Worm (Caenorhabditis elegans) whole organism, L4 larva: ENCODE results near the gene F54B11.10.
A peak's percentile ranks its signal among the peaks of the same experiment; 100 is the strongest.

ENCODE experiments used
- F10B5.3 ChIP-seq: sonication (generic microtip); optimal IDR thresholded peaks from 2 replicates; lab custom pipeline; 2016; ENCODE audit warnings: mild to moderate bottlenecking, missing genetic modification characterization, missing compliant biosample characterization
- F49E8.2 ChIP-seq: sonication (generic microtip); optimal IDR thresholded peaks from 2 replicates; lab custom pipeline; 2016; ENCODE audit warnings: missing compliant biosample characterization, mild to moderate bottlenecking, missing genetic modification characterization, borderline replicate concordance
- T26A8.4 ChIP-seq: fragments of 200-800 bp; sonication (Bioruptor generic); IDR thresholded peaks from 2 replicates; pipeline ENCODE4 v1.3.6; 2022; ENCODE audit warnings: missing genetic modification characterization, missing compliant biosample characterization
- Y48G9A.11 ChIP-seq: fragments of 200-800 bp; sonication (Bioruptor generic); IDR thresholded peaks from 2 replicates; pipeline ENCODE4 v1.3.6; 2022; ENCODE audit warnings: missing genetic modification reagents, missing genetic modification characterization, missing compliant biosample characterization
- Y5F2A.4 ChIP-seq: fragments of 200-800 bp; sonication (Bioruptor generic); optimal IDR thresholded peaks from 2 replicates; lab custom pipeline; 2018; ENCODE audit warnings: mild to moderate bottlenecking, missing genetic modification characterization, missing compliant biosample characterization
- ZK546.5 ChIP-seq, 2 experiments: sonication (generic microtip); optimal IDR thresholded peaks; 2 replicates each; lab custom pipeline; 2017; ENCODE audit warnings: missing biosample characterization in 2 of 2, missing genetic modification characterization in 2 of 2
- aha-1 ChIP-seq: fragments of 150-350 bp; peaks from one replicate; lab custom pipeline; 2014; ENCODE audit warnings: missing biosample characterization, missing genetic modification characterization
- ama-1 ChIP-seq: fragments of 150-350 bp; optimal IDR thresholded peaks from 2 replicates; lab custom pipeline; 2014; ENCODE audit warnings: inconsistent platforms, mixed read lengths
- arid-1 ChIP-seq: fragments of 200-800 bp; sonication (Bioruptor generic); conservative IDR thresholded peaks from 2 replicates; pipeline ENCODE4 v1.3.6; 2022; ENCODE audit warnings: missing genetic modification reagents, missing genetic modification characterization, missing compliant biosample characterization
- attf-4 ChIP-seq: sonication (generic microtip); optimal IDR thresholded peaks from 3 replicates; lab custom pipeline; 2017; ENCODE audit warnings: missing biosample characterization, missing genetic modification characterization
- ceh-20 ChIP-seq: fragments of 200-800 bp; sonication (Bioruptor generic); IDR thresholded peaks from 2 replicates; pipeline ENCODE4 v1.3.6; 2022; ENCODE audit warnings: missing genetic modification reagents, missing genetic modification characterization, missing compliant biosample characterization
- ceh-32 ChIP-seq: sonication (generic microtip); optimal IDR thresholded peaks from 2 replicates; lab custom pipeline; 2016; ENCODE audit warnings: mild to moderate bottlenecking, missing genetic modification characterization, missing compliant biosample characterization; ENCODE audit not compliant: poor library complexity
- ces-1 ChIP-seq: fragments of 150-350 bp; sonication (generic microtip); optimal IDR thresholded peaks from 4 replicates; lab custom pipeline; 2014; ENCODE audit warnings: missing biosample characterization, missing genetic modification reagents, missing genetic modification characterization
- ctbp-1 ChIP-seq: fragments of 200-800 bp; sonication (Bioruptor generic); IDR thresholded peaks from 2 replicates; pipeline ENCODE4 v1.3.6; 2022; ENCODE audit warnings: missing genetic modification reagents, missing genetic modification characterization, missing compliant biosample characterization
- daf-16 ChIP-seq, 3 experiments: sonication (generic microtip); optimal IDR thresholded peaks; 2 replicates each; lab custom pipeline; 2016 to 2017; ENCODE audit warnings: missing genetic modification characterization in 3 of 3, missing genetic modification reagents in 3 of 3, mild to moderate bottlenecking in 2 of 3, missing compliant biosample characterization in 2 of 3, missing biosample characterization in 1 of 3, moderate library complexity in 1 of 3
- daf-19 ChIP-seq: fragments of 200-800 bp; sonication (Bioruptor generic); conservative IDR thresholded peaks from 2 replicates; pipeline ENCODE4 v1.3.6; 2022; ENCODE audit warnings: missing genetic modification characterization, missing compliant biosample characterization
- daf-8 ChIP-seq: fragments of 200-800 bp; sonication (Bioruptor generic); IDR thresholded peaks from 2 replicates; pipeline ENCODE4 v1.3.6; 2022; ENCODE audit warnings: missing genetic modification characterization, missing compliant biosample characterization
- dmd-6 ChIP-seq: fragments of 200-800 bp; sonication (Bioruptor generic); IDR thresholded peaks from 2 replicates; pipeline ENCODE4 v1.3.6; 2022; ENCODE audit warnings: missing genetic modification reagents, missing genetic modification characterization, missing compliant biosample characterization
- dpl-1 ChIP-seq: fragments of 150-350 bp; optimal IDR thresholded peaks from 2 replicates; lab custom pipeline; 2014; ENCODE audit warnings: missing biosample characterization, missing genetic modification reagents, missing genetic modification characterization
- dve-1 ChIP-seq: sonication (generic microtip); optimal IDR thresholded peaks from 2 replicates; lab custom pipeline; 2017; ENCODE audit warnings: antibody characterized with exemption, mild to moderate bottlenecking, missing genetic modification characterization, missing compliant biosample characterization; ENCODE audit not compliant: insufficient read depth
- egl-27 ChIP-seq: sonication (generic microtip); optimal IDR thresholded peaks from 3 replicates; lab custom pipeline; 2017; ENCODE audit warnings: missing biosample characterization, missing genetic modification reagents, missing genetic modification characterization
- fos-1 ChIP-seq: fragments of 150-350 bp; optimal IDR thresholded peaks from 2 replicates; lab custom pipeline; 2014; ENCODE audit warnings: missing biosample characterization, missing genetic modification characterization
- gei-8 ChIP-seq: fragments of 200-800 bp; sonication (Bioruptor generic); optimal IDR thresholded peaks from 2 replicates; lab custom pipeline; 2018; ENCODE audit warnings: mild to moderate bottlenecking, missing genetic modification characterization, missing compliant biosample characterization
- hif-1 ChIP-seq, 2 experiments: sonication (generic microtip); optimal IDR thresholded peaks; 2 replicates each; lab custom pipeline; 2016 to 2017; ENCODE audit warnings: missing compliant biosample characterization in 2 of 2, missing genetic modification characterization in 2 of 2, missing genetic modification reagents in 2 of 2, missing genotype in 2 of 2, mild to moderate bottlenecking in 1 of 2
- hlh-11 ChIP-seq: fragments of 200-800 bp; sonication (Bioruptor generic); optimal IDR thresholded peaks from 2 replicates; lab custom pipeline; 2018; ENCODE audit warnings: mild to moderate bottlenecking, missing genetic modification characterization, missing compliant biosample characterization
- hlh-30 ChIP-seq: sonication (generic microtip); optimal IDR thresholded peaks from 2 replicates; lab custom pipeline; 2017; ENCODE audit warnings: antibody characterized with exemption, mild to moderate bottlenecking, missing genetic modification characterization, missing compliant biosample characterization; ENCODE audit not compliant: insufficient read depth
- hmg-1.1 ChIP-seq: fragments of 200-800 bp; sonication (Bioruptor generic); IDR thresholded peaks from 2 replicates; pipeline ENCODE4 v1.3.6; 2022; ENCODE audit warnings: missing genetic modification reagents, missing genetic modification characterization, missing compliant biosample characterization
- jun-1 ChIP-seq: fragments of 150-350 bp; optimal IDR thresholded peaks from 2 replicates; lab custom pipeline; 2014; ENCODE audit warnings: missing biosample characterization, missing genetic modification reagents, missing genetic modification characterization
- lim-7 ChIP-seq: fragments of 200-800 bp; sonication (Bioruptor generic); IDR thresholded peaks from 2 replicates; pipeline ENCODE4 v1.3.6; 2022; ENCODE audit warnings: missing genetic modification characterization, missing compliant biosample characterization
- lin-1 ChIP-seq: fragments of 200-800 bp; sonication (Bioruptor generic); IDR thresholded peaks from 2 replicates; pipeline ENCODE4 v1.3.6; 2022; ENCODE audit warnings: missing genetic modification reagents, missing genetic modification characterization, missing compliant biosample characterization
- lin-13 ChIP-seq: fragments of 150-350 bp; optimal IDR thresholded peaks from 2 replicates; lab custom pipeline; 2014; ENCODE audit warnings: missing biosample characterization, missing genetic modification reagents, missing genetic modification characterization
- mdl-1 ChIP-seq, 2 experiments: fragments of 150-350 bp in 1 of 2; sonication (generic microtip) in 1 of 2; optimal IDR thresholded peaks; 2 replicates each; lab custom pipeline; 2014 to 2017; ENCODE audit warnings: missing biosample characterization in 2 of 2, missing genetic modification characterization in 2 of 2
- mep-1 ChIP-seq: fragments of 150-350 bp; sonication (generic microtip); optimal IDR thresholded peaks from 3 replicates; lab custom pipeline; 2014; ENCODE audit warnings: missing biosample characterization, missing genetic modification characterization
- mes-2 ChIP-seq: sonication (generic microtip); optimal IDR thresholded peaks from 2 replicates; lab custom pipeline; 2016; ENCODE audit warnings: missing genotype, mild to moderate bottlenecking, missing genetic modification characterization, missing compliant biosample characterization; ENCODE audit not compliant: poor library complexity, severe bottlenecking
- mxl-3 ChIP-seq: fragments of 200-800 bp; sonication (Bioruptor generic); optimal IDR thresholded peaks from 2 replicates; lab custom pipeline; 2018; ENCODE audit warnings: mild to moderate bottlenecking, missing genetic modification characterization, missing compliant biosample characterization
- nhr-102 ChIP-seq: sonication (generic microtip); optimal IDR thresholded peaks from 2 replicates; lab custom pipeline; 2016; ENCODE audit warnings: mild to moderate bottlenecking, missing genetic modification characterization, moderate library complexity, missing compliant biosample characterization
- nhr-11 ChIP-seq: fragments of 150-350 bp; optimal IDR thresholded peaks from 2 replicates; lab custom pipeline; 2014; ENCODE audit warnings: missing biosample characterization, missing genetic modification characterization
- nhr-28 ChIP-seq: fragments of 150-350 bp; optimal IDR thresholded peaks from 2 replicates; lab custom pipeline; 2014; ENCODE audit warnings: missing biosample characterization, missing genetic modification characterization
- pha-4 ChIP-seq, 2 experiments: fragments of 150-350 bp in 1 of 2; fragments of 200-800 bp in 1 of 2; sonication (Bioruptor generic) in 1 of 2; IDR thresholded peaks in 1 of 2; optimal IDR thresholded peaks in 1 of 2; 2 replicates each; pipeline versions ENCODE4 v1.3.6 to Lab custom; 2014 to 2022; ENCODE audit warnings: missing genetic modification characterization in 2 of 2, missing genetic modification reagents in 2 of 2, missing biosample characterization in 1 of 2, missing compliant biosample characterization in 1 of 2
- pqm-1 ChIP-seq: sonication (generic microtip); optimal IDR thresholded peaks from 2 replicates; lab custom pipeline; 2017; ENCODE audit warnings: missing biosample characterization, missing genetic modification characterization
- rbr-2 ChIP-seq: sonication (generic microtip); optimal IDR thresholded peaks from 2 replicates; lab custom pipeline; 2016; ENCODE audit warnings: missing genotype, missing genetic modification characterization, missing compliant biosample characterization
- spr-1 ChIP-seq: sonication (generic microtip); optimal IDR thresholded peaks from 2 replicates; lab custom pipeline; 2016; ENCODE audit warnings: mild to moderate bottlenecking, missing genetic modification characterization, missing compliant biosample characterization
- tra-1 ChIP-seq: fragments of 200-800 bp; sonication (Bioruptor generic); IDR thresholded peaks from 2 replicates; pipeline ENCODE4 v1.3.6; 2022; ENCODE audit warnings: missing genetic modification reagents, missing genetic modification characterization, missing compliant biosample characterization
- unc-39 ChIP-seq: sonication (generic microtip); optimal IDR thresholded peaks from 2 replicates; lab custom pipeline; 2017; ENCODE audit warnings: missing biosample characterization, missing genetic modification characterization
- vab-7 ChIP-seq: fragments of 200-800 bp; sonication (Bioruptor generic); IDR thresholded peaks from 2 replicates; pipeline ENCODE4 v1.3.6; 2022; ENCODE audit warnings: missing genetic modification reagents, missing genetic modification characterization, missing compliant biosample characterization
- zip-11 ChIP-seq: fragments of 200-800 bp; sonication (Bioruptor generic); IDR thresholded peaks from 2 replicates; pipeline ENCODE4 v1.3.6; 2022; ENCODE audit warnings: missing genetic modification characterization, missing compliant biosample characterization
- zip-2 ChIP-seq: fragments of 150-350 bp; optimal IDR thresholded peaks from 2 replicates; lab custom pipeline; 2014; ENCODE audit warnings: missing biosample characterization, missing genetic modification characterization

Gene F54B11.10

DNA sequence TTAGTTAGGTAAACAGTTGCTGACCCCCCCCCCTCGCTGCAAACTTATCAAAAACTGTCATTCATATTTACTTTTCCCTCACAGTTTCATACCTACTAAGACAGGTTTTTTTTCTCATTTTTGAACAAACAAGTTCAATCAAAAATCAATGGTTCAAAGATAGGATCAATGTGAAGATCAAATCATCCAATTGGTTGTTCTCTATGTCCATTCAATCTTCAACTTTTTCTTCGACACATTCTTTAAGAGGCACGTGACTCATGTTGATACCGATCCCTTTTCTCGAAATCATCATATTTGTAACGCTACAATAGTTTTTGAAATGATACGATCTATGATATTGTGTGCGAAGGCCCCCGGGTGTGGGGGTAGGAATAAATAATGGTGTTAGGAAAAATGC is 42.2 kb upstream of the F54B11.10 start (continued):
- TF ChIP-seq jun-1 (tag; lab: Kevin White, UChicago) (no peak), ces-1 (GFP tag; lab: Kevin White, UChicago) (no peak), T26A8.4 (GFP tag; lab: Robert Waterston, UW) (no peak), daf-16 (GFP tag; optimal IDR thresholded peaks at IDR 0.05; lab: Kevin White, UChicago) (no peak), daf-16 (tag; optimal IDR thresholded peaks at IDR 0.05; lab: Kevin White, UChicago) (peak; percentile 25), lin-13 (GFP tag; lab: Kevin White, UChicago) (no peak), dpl-1 (GFP tag; lab: Kevin White, UChicago) (no peak), daf-19 (no peak), mxl-3 (GFP tag; lab: Kevin White, UChicago) (no peak), hmg-1.1 (GFP tag; lab: Robert Waterston, UW) (no peak), attf-4 (no peak), arid-1 (no peak), spr-1 (tag; lab: Kevin White, UChicago) (no peak), lin-1 (GFP tag; lab: Robert Waterston, UW) (no peak), Y48G9A.11 (GFP tag; lab: Robert Waterston, UW) (no peak), zip-2 (tag; lab: Kevin White, UChicago) (no peak), zip-11 (GFP tag; lab: Robert Waterston, UW) (no peak), unc-39 (no peak), tra-1 (GFP tag; lab: Robert Waterston, UW) (no peak), hlh-11 (tag; lab: Kevin White, UChicago) (peak; percentile 61), nhr-11 (tag; lab: Kevin White, UChicago) (peak; percentile 13), rbr-2 (tag; lab: Kevin White, UChicago) (no peak), nhr-28 (peak; percentile 76), egl-27 (no peak), nhr-102 (tag; lab: Kevin White, UChicago) (no peak), F10B5.3 (no peak), mes-2 (tag; lab: Kevin White, UChicago) (no peak), pqm-1 (no peak), Y5F2A.4 (GFP tag; lab: Kevin White, UChicago) (no peak), ctbp-1 (GFP tag; lab: Robert Waterston, UW) (no peak), vab-7 (GFP tag; lab: Robert Waterston, UW) (no peak), pha-4 (GFP tag; IDR thresholded peaks at IDR 0.05; lab: Robert Waterston, UW) (no peak), pha-4 (tag; optimal IDR thresholded peaks at IDR 0.05; lab: Kevin White, UChicago) (no peak)

- TF ChIP-seq gei-8 (GFP tag; lab: Kevin White, UChicago) (no peak), daf-8 (GFP tag; lab: Robert Waterston, UW) (no peak), ama-1 (lab: Kevin White, UChicago) (peak; percentile 96), fos-1 (no peak), hif-1 (tag; optimal IDR thresholded peaks at IDR 0.05; lab: Kevin White, UChicago) (peak in 1 of 2 experiments; percentile 37), lim-7 (GFP tag; lab: Robert Waterston, UW) (no peak), vab-7 (GFP tag; lab: Robert Waterston, UW) (no peak), aha-1 (tag; lab: Kevin White, UChicago) (peak; percentile 58), daf-16 (GFP tag; optimal IDR thresholded peaks at IDR 0.05; lab: Kevin White, UChicago) (no peak), daf-16 (tag; optimal IDR thresholded peaks at IDR 0.05; lab: Kevin White, UChicago) (peak; percentile 42), mdl-1 (tag; optimal IDR thresholded peaks at IDR 0.05; lab: Kevin White, UChicago) (peak in 1 of 2 experiments; percentile 32), mxl-3 (GFP tag; lab: Kevin White, UChicago) (peak; percentile 5), F49E8.2 (tag; lab: Kevin White, UChicago) (no peak), ceh-32 (no peak), hlh-30 (tag; lab: Kevin White, UChicago) (peak; percentile 49), arid-1 (no peak), ceh-20 (GFP tag; lab: Robert Waterston, UW) (no peak), dmd-6 (peak; percentile 33), hlh-11 (tag; lab: Kevin White, UChicago) (peak; percentile 49), mep-1 (tag; lab: Kevin White, UChicago) (peak; percentile 32), nhr-28 (peak; percentile 47), dve-1 (tag; lab: Kevin White, UChicago) (peak; percentile 22), ZK546.5 (tag; optimal IDR thresholded peaks at IDR 0.05; lab: Kevin White, UChicago) (no peak)
Observed at ce11 chrX:13541335-13541734, 40.6 kb upstream of the F54B11.10 start.
